Worm (Caenorhabditis elegans) whole organism, L1 larva: ENCODE data around the gene sde-2.

ENCODE experiments used
- C04F5.9 ChIP-seq: sonication (generic microtip); optimal IDR thresholded peaks from 2 replicates; lab custom pipeline; 2016; ENCODE audit warnings: missing genetic modification characterization, missing compliant biosample characterization
- C16A3.4 ChIP-seq: fragments of 150-350 bp; optimal IDR thresholded peaks from 2 replicates; lab custom pipeline; 2014; ENCODE audit warnings: missing biosample characterization, missing genetic modification characterization
- Y116A8C.19 ChIP-seq: sonication (generic microtip); optimal IDR thresholded peaks from 2 replicates; lab custom pipeline; 2016; ENCODE audit warnings: missing compliant biosample characterization, missing genetic modification characterization, borderline replicate concordance
- alr-1 ChIP-seq: fragments of 200-800 bp; sonication (Bioruptor generic); optimal IDR thresholded peaks from 2 replicates; lab custom pipeline; 2018; ENCODE audit warnings: borderline replicate concordance, mild to moderate bottlenecking, missing genetic modification characterization, missing compliant biosample characterization
- ama-1 ChIP-seq: fragments of 150-350 bp; optimal IDR thresholded peaks from 2 replicates; lab custom pipeline; 2014
- blmp-1 ChIP-seq: fragments of 150-350 bp; optimal IDR thresholded peaks from 2 replicates; lab custom pipeline; 2014; ENCODE audit warnings: missing biosample characterization, missing genetic modification characterization
- ceh-63 ChIP-seq: fragments of 200-800 bp; sonication (Bioruptor generic); optimal IDR thresholded peaks from 2 replicates; lab custom pipeline; 2018; ENCODE audit warnings: mild to moderate bottlenecking, missing genetic modification characterization, missing compliant biosample characterization
- ceh-8 ChIP-seq: fragments of 200-800 bp; sonication (Bioruptor generic); optimal IDR thresholded peaks from 2 replicates; lab custom pipeline; 2018; ENCODE audit warnings: mild to moderate bottlenecking, missing genetic modification characterization, moderate library complexity, missing compliant biosample characterization
- ceh-90 ChIP-seq: sonication (generic microtip); optimal IDR thresholded peaks from 2 replicates; lab custom pipeline; 2016; ENCODE audit warnings: missing genetic modification characterization, missing compliant biosample characterization
- efl-1 ChIP-seq, 4 experiments: fragments of 150-350 bp; optimal IDR thresholded peaks in 3 of 4; peaks in 1 of 4; 1 replicate in 1 of 4; 2 replicates in 3 of 4; lab custom pipeline; 2014; ENCODE audit warnings: missing biosample characterization in 2 of 4, missing genetic modification characterization in 2 of 4, missing genetic modification reagents in 2 of 4
- efl-3 ChIP-seq: fragments of 200-800 bp; sonication (Bioruptor generic); optimal IDR thresholded peaks from 2 replicates; lab custom pipeline; 2018; ENCODE audit warnings: mild to moderate bottlenecking, missing genetic modification characterization, missing compliant biosample characterization
- egl-13 ChIP-seq: sonication (generic microtip); optimal IDR thresholded peaks from 2 replicates; lab custom pipeline; 2016; ENCODE audit warnings: missing genotype, missing genetic modification reagents, missing genetic modification characterization, missing compliant biosample characterization
- egl-27 ChIP-seq, 2 experiments: fragments of 150-350 bp in 1 of 2; sonication (generic microtip); optimal IDR thresholded peaks; 3 replicates each; lab custom pipeline; 2017 to 2018; ENCODE audit warnings: missing biosample characterization in 2 of 2, missing genetic modification characterization in 2 of 2, missing genetic modification reagents in 2 of 2
- elt-2 ChIP-seq: sonication (generic microtip); optimal IDR thresholded peaks from 2 replicates; lab custom pipeline; 2016; ENCODE audit warnings: missing genetic modification characterization, mild to moderate bottlenecking, inconsistent platforms, missing compliant biosample characterization, missing genetic modification reagents
- elt-3 ChIP-seq, 6 experiments: fragments of 150-350 bp in 1 of 6; sonication (generic microtip); optimal IDR thresholded peaks; 2 replicates each; lab custom pipeline; 2017 to 2018; ENCODE audit warnings: missing biosample characterization in 6 of 6, missing genetic modification characterization in 6 of 6, inconsistent platforms in 1 of 6
- ets-5 ChIP-seq: fragments of 200-800 bp; sonication (Bioruptor generic); IDR thresholded peaks from 2 replicates; pipeline ENCODE4 v1.3.6; 2022; ENCODE audit warnings: missing genetic modification characterization, missing compliant biosample characterization
- fkh-10 ChIP-seq: sonication (generic microtip); optimal IDR thresholded peaks from 2 replicates; lab custom pipeline; 2017; ENCODE audit warnings: missing biosample characterization, missing genetic modification reagents, missing genetic modification characterization
- fkh-8 ChIP-seq: sonication (generic microtip); optimal IDR thresholded peaks from 2 replicates; lab custom pipeline; 2016; ENCODE audit warnings: mild to moderate bottlenecking, missing genetic modification characterization, missing compliant biosample characterization
- hlh-17 ChIP-seq: fragments of 200-800 bp; sonication (Bioruptor generic); optimal IDR thresholded peaks from 2 replicates; lab custom pipeline; 2018; ENCODE audit warnings: missing genetic modification characterization, mild to moderate bottlenecking, missing compliant biosample characterization, moderate library complexity, borderline replicate concordance
- hlh-4 ChIP-seq: sonication (generic microtip); optimal IDR thresholded peaks from 2 replicates; lab custom pipeline; 2016; ENCODE audit warnings: mild to moderate bottlenecking, missing genetic modification characterization, missing compliant biosample characterization
- irx-1 ChIP-seq: sonication (generic microtip); optimal IDR thresholded peaks from 2 replicates; lab custom pipeline; 2016; ENCODE audit warnings: missing genetic modification characterization, missing compliant biosample characterization
- isw-1 ChIP-seq: fragments of 200-800 bp; sonication (Bioruptor generic); IDR thresholded peaks from 2 replicates; pipeline ENCODE4 v1.3.6; 2022; ENCODE audit warnings: missing genetic modification characterization, missing compliant biosample characterization
- lin-14 ChIP-seq: fragments of 200-800 bp; sonication (Bioruptor generic); optimal IDR thresholded peaks from 2 replicates; lab custom pipeline; 2018; ENCODE audit warnings: mild to moderate bottlenecking, missing genetic modification characterization, moderate library complexity, missing compliant biosample characterization
- lin-15B ChIP-seq: fragments of 150-350 bp; sonication (generic microtip); optimal IDR thresholded peaks from 3 replicates; lab custom pipeline; 2014; ENCODE audit warnings: missing biosample characterization, missing genetic modification characterization
- lin-35 ChIP-seq, 2 experiments: fragments of 150-350 bp; optimal IDR thresholded peaks; 2 replicates each; lab custom pipeline; 2014; ENCODE audit warnings: missing biosample characterization in 2 of 2, missing genetic modification characterization in 2 of 2, missing genetic modification reagents in 2 of 2
- lin-39 ChIP-seq: fragments of 150-350 bp; optimal IDR thresholded peaks from 2 replicates; lab custom pipeline; 2014; ENCODE audit warnings: missing biosample characterization, missing genetic modification reagents, missing genetic modification characterization
- lsy-2 ChIP-seq, 2 experiments: fragments of 150-350 bp; optimal IDR thresholded peaks; 2 replicates each; lab custom pipeline; 2014; ENCODE audit warnings: missing biosample characterization in 2 of 2, missing genetic modification characterization in 2 of 2
- mab-9 ChIP-seq: fragments of 200-800 bp; sonication (Bioruptor generic); IDR thresholded peaks from 2 replicates; pipeline ENCODE4 v1.3.6; 2022; ENCODE audit warnings: missing genetic modification reagents, missing genetic modification characterization, missing compliant biosample characterization
- mef-2 ChIP-seq: fragments of 150-350 bp; optimal IDR thresholded peaks from 2 replicates; lab custom pipeline; 2014; ENCODE audit warnings: missing biosample characterization, missing genetic modification characterization
- mep-1 ChIP-seq: fragments of 150-350 bp; optimal IDR thresholded peaks from 2 replicates; lab custom pipeline; 2014; ENCODE audit warnings: missing biosample characterization, missing genetic modification characterization
- nhr-12 ChIP-seq: sonication (generic microtip); optimal IDR thresholded peaks from 2 replicates; lab custom pipeline; 2017; ENCODE audit warnings: missing biosample characterization, missing genetic modification characterization
- nhr-19 ChIP-seq: fragments of 200-800 bp; sonication (Bioruptor generic); conservative IDR thresholded peaks from 2 replicates; pipeline ENCODE4 v1.3.6; 2022; ENCODE audit warnings: missing genetic modification characterization, missing compliant biosample characterization
- nhr-237 ChIP-seq: fragments of 150-350 bp; optimal IDR thresholded peaks from 2 replicates; lab custom pipeline; 2014; ENCODE audit warnings: missing biosample characterization, missing genetic modification characterization
- nhr-28 ChIP-seq: fragments of 150-350 bp; optimal IDR thresholded peaks from 2 replicates; lab custom pipeline; 2014; ENCODE audit warnings: missing biosample characterization, missing genetic modification characterization
- nhr-47 ChIP-seq: sonication (generic microtip); optimal IDR thresholded peaks from 2 replicates; lab custom pipeline; 2016; ENCODE audit warnings: mild to moderate bottlenecking, missing genetic modification characterization, moderate library complexity, missing compliant biosample characterization
- nhr-84 ChIP-seq: sonication (generic microtip); optimal IDR thresholded peaks from 2 replicates; lab custom pipeline; 2017; ENCODE audit warnings: missing biosample characterization, missing genetic modification characterization
- nhr-85 ChIP-seq: sonication (generic microtip); peaks from one replicate; lab custom pipeline; 2016; ENCODE audit warnings: missing genetic modification characterization, inconsistent platforms, missing compliant biosample characterization
- nhr-90 ChIP-seq: sonication (generic microtip); optimal IDR thresholded peaks from 2 replicates; lab custom pipeline; 2016; ENCODE audit warnings: mild to moderate bottlenecking, missing genetic modification characterization, missing compliant biosample characterization; ENCODE audit not compliant: poor library complexity
- pqm-1 ChIP-seq: sonication (generic microtip); optimal IDR thresholded peaks from 3 replicates; lab custom pipeline; 2017; ENCODE audit warnings: missing biosample characterization, missing genetic modification characterization
- skn-1 ChIP-seq: fragments of 150-350 bp; optimal IDR thresholded peaks from 2 replicates; lab custom pipeline; 2014; ENCODE audit warnings: missing biosample characterization, missing genetic modification characterization
- snpc-4 ChIP-seq: fragments of 150-350 bp; optimal IDR thresholded peaks from 2 replicates; lab custom pipeline; 2014; ENCODE audit warnings: missing biosample characterization, missing genetic modification characterization
- sox-4 ChIP-seq: sonication (generic microtip); optimal IDR thresholded peaks from 2 replicates; lab custom pipeline; 2016; ENCODE audit warnings: missing genetic modification characterization, missing compliant biosample characterization
- sptf-1 ChIP-seq: fragments of 150-350 bp; optimal IDR thresholded peaks from 2 replicates; lab custom pipeline; 2014; ENCODE audit warnings: missing biosample characterization, missing genetic modification characterization
- swsn-7 ChIP-seq: sonication (generic microtip); optimal IDR thresholded peaks from 2 replicates; lab custom pipeline; 2016; ENCODE audit warnings: missing genetic modification characterization, missing compliant biosample characterization
- tbx-2 ChIP-seq: sonication (generic microtip); optimal IDR thresholded peaks from 2 replicates; lab custom pipeline; 2016; ENCODE audit warnings: missing genetic modification characterization, missing compliant biosample characterization
- unc-130 ChIP-seq: fragments of 150-350 bp; optimal IDR thresholded peaks from 2 replicates; lab custom pipeline; 2017; ENCODE audit warnings: missing biosample characterization, missing genetic modification characterization, inconsistent platforms
- unc-30 ChIP-seq: sonication (generic microtip); optimal IDR thresholded peaks from 2 replicates; lab custom pipeline; 2017; ENCODE audit warnings: missing biosample characterization, missing genetic modification characterization
- unc-62 ChIP-seq: fragments of 150-350 bp; optimal IDR thresholded peaks from 2 replicates; lab custom pipeline; 2014; ENCODE audit warnings: missing biosample characterization, missing genetic modification reagents, missing genetic modification characterization
- unc-86 ChIP-seq: sonication (generic microtip); optimal IDR thresholded peaks from 2 replicates; lab custom pipeline; 2016; ENCODE audit warnings: missing genetic modification characterization, missing compliant biosample characterization
- unc-98 ChIP-seq: fragments of 200-800 bp; sonication (Bioruptor generic); IDR thresholded peaks from 2 replicates; pipeline ENCODE4 v1.3.6; 2022; ENCODE audit warnings: missing genetic modification characterization, missing compliant biosample characterization
- xbp-1 ChIP-seq: sonication (generic microtip); optimal IDR thresholded peaks from 2 replicates; lab custom pipeline; 2016; ENCODE audit warnings: missing genetic modification characterization, missing compliant biosample characterization
- ztf-11 ChIP-seq, 2 experiments: sonication (generic microtip); optimal IDR thresholded peaks; 2 replicates each; lab custom pipeline; 2016 to 2017; ENCODE audit warnings: missing genetic modification characterization in 2 of 2, missing biosample characterization in 1 of 2, missing compliant biosample characterization in 1 of 2
- ztf-4 ChIP-seq: fragments of 150-350 bp; optimal IDR thresholded peaks from 2 replicates; lab custom pipeline; 2014; ENCODE audit warnings: missing biosample characterization, missing genetic modification characterization

The sde-2 gene

DNA sequence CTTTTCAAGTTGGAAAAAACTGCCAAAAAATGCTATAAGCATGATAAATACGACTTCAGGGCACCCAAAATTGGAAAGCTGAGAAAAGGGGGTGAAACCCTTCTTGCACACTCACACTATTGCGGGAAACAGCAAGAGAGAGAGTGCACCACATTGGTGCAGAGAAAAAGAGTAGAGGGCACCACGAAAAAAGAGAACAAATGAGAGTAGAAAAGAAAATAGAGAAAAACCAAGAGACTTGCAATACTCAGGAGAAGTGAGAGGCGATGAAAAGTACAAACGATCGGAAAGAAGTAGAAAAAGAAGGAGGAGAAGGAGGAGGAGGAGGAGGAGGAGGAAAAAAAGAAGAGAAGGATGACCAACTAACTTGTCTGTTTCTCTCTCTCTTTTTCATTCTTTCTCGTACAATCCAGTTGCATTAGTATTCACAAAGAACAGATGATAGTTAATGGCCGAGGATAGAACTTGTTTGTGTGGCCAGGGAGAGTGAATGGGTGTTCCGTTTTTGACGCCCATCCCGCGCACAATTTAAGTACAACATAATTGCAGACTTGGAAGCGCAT, 27.9 kb downstream of the sde-2 start (continued):
- peak; percentile 43 for TF ChIP-seq C16A3.4 (tag; lab: Kevin White, UChicago)
- TF ChIP-seq sox-4 (tag; lab: Kevin White, UChicago), result no peak
- no peak for TF ChIP-seq mab-9
- no peak for TF ChIP-seq unc-30 (tag; lab: Kevin White, UChicago)
- no peak for TF ChIP-seq nhr-237 (tag; lab: Kevin White, UChicago)
- no peak for TF ChIP-seq snpc-4
- no peak for TF ChIP-seq nhr-84 (tag; lab: Kevin White, UChicago)
- peak; percentile 19 for TF ChIP-seq lin-15B (tag; lab: Kevin White, UChicago)
- TF ChIP-seq elt-3 (tag; optimal IDR thresholded peaks at IDR 0.05; lab: Kevin White, UChicago), result no peak
- TF ChIP-seq hlh-17, result no peak
- TF ChIP-seq unc-86 (tag; lab: Kevin White, UChicago), result peak; percentile 47
- no peak for TF ChIP-seq ztf-11 (tag; optimal IDR thresholded peaks at IDR 0.05; lab: Kevin White, UChicago)
- TF ChIP-seq xbp-1 (tag; lab: Kevin White, UChicago), result peak; percentile 2
- no peak for TF ChIP-seq ceh-63 (GFP tag; lab: Kevin White, UChicago)
- TF ChIP-seq blmp-1 (tag; lab: Kevin White, UChicago), result peak; percentile 68
- TF ChIP-seq ama-1, result peak; percentile 28
- TF ChIP-seq Y116A8C.19, result no peak
- TF ChIP-seq hlh-4 (tag; lab: Kevin White, UChicago), result no peak
- TF ChIP-seq lin-35 (GFP tag; optimal IDR thresholded peaks at IDR 0.05; lab: Kevin White, UChicago), result peak in 1 of 2 experiments; percentile 61
- no peak for TF ChIP-seq sptf-1
- peak; percentile 32 for TF ChIP-seq ztf-4 (tag; lab: Kevin White, UChicago)
- TF ChIP-seq alr-1 (tag; lab: Kevin White, UChicago), result no peak
- peak; percentile 94 for TF ChIP-seq lin-14 (GFP tag; lab: Kevin White, UChicago)
- TF ChIP-seq efl-3 (GFP tag; lab: Kevin White, UChicago), result no peak
- no peak for TF ChIP-seq unc-98 (GFP tag; lab: Robert Waterston, UW)
- peak; percentile 78 for TF ChIP-seq skn-1 (tag; lab: Kevin White, UChicago)
- TF ChIP-seq nhr-12, result no peak
- no peak for TF ChIP-seq nhr-28 (tag; lab: Kevin White, UChicago)
- TF ChIP-seq tbx-2 (tag; lab: Kevin White, UChicago), result peak; percentile 27
- TF ChIP-seq egl-13, result peak; percentile 34
- peak; percentile 89 for TF ChIP-seq nhr-85 (tag; lab: Kevin White, UChicago)
- no peak for TF ChIP-seq mef-2 (tag; lab: Kevin White, UChicago)
- no peak for TF ChIP-seq lin-39 (tag; lab: Kevin White, UChicago)
- TF ChIP-seq fkh-10, result peak; percentile 34
- peak; percentile 66 for TF ChIP-seq nhr-47 (tag; lab: Kevin White, UChicago)
- TF ChIP-seq elt-2, result peak; percentile 1
- TF ChIP-seq isw-1 (GFP tag; lab: Robert Waterston, UW), result peak; percentile 29; the same call in 1 of the 2 replicates
- TF ChIP-seq C04F5.9 (tag; lab: Kevin White, UChicago), result no peak
- TF ChIP-seq pqm-1 (tag; lab: Kevin White, UChicago), result no peak
- peak; percentile 76 for TF ChIP-seq mep-1 (tag; lab: Kevin White, UChicago)
- peak; percentile 50 for TF ChIP-seq swsn-7
- TF ChIP-seq irx-1 (tag; lab: Kevin White, UChicago), result no peak
- peak; percentile 80 for TF ChIP-seq ceh-8 (GFP tag; lab: Kevin White, UChicago)
- no peak for TF ChIP-seq unc-62 (GFP tag; lab: Kevin White, UChicago)
- no peak for TF ChIP-seq ets-5
- TF ChIP-seq nhr-19 (GFP tag; lab: Robert Waterston, UW), result peak; percentile 50
- TF ChIP-seq nhr-90 (tag; lab: Kevin White, UChicago), result peak; percentile 38
- TF ChIP-seq efl-1 (optimal IDR thresholded peaks at IDR 0.05; lab: Kevin White, UChicago), result peak; percentile 61 to 62
- TF ChIP-seq efl-1 (GFP tag; optimal IDR thresholded peaks at IDR 0.05 in 1 of 2; lab: Kevin White, UChicago), result peak; percentile 15 to 79
- TF ChIP-seq ceh-90, result no peak
- peak; percentile 79 for TF ChIP-seq fkh-8 (tag; lab: Kevin White, UChicago)
- TF ChIP-seq egl-27 (tag; optimal IDR thresholded peaks at IDR 0.05; lab: Kevin White, UChicago), result peak in 1 of 2 experiments; percentile 56
- TF ChIP-seq unc-130 (tag; lab: Kevin White, UChicago), result no peak
- TF ChIP-seq lsy-2 (tag; optimal IDR thresholded peaks at IDR 0.05; lab: Kevin White, UChicago), result peak; percentile 52 to 83
